Fruit fly (Drosophila melanogaster): ENCODE results near the gene xit.
A peak's percentile ranks its signal among the peaks of the same experiment; 100 is the strongest.

xit gene

DNA sequence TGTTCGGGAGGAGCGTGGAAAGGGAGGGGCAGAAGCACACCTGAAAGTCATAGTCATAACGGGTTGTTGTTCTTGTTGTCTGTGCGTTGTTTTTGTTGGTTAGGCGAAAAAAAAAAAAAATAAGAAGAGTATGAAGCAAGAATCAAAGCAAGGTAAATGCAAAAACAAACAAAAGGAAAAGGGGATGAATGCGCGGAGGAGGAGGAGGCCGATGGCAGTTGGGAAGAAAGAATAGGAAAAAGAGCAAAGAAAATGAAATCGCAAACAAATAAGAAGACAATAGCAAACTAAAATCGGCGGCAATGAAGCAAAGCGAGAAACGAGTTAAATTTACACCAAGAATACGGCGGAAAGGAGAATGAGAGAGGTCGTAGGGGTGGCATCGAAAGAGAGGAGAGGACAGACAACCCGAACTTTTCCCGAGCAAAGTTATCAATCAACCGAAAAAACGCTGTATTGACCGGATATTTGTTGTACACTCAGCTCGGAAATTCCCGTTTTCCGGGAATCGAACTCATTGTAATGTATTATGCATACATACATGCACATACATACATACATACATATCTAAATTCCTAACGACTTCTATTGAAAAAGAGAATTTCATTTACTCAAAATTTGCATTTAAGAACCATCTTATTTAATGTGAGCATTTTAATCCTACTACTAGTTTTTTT, 39.7 kb downstream of the xit start (continued):
- TF ChIP-seq fd96Cb (tag; optimal IDR thresholded peaks at IDR 0.05) (peak; percentile 35), ash1 (GFP tag; optimal IDR thresholded peaks at IDR 0.05) (no peak), BEAF-32 (GFP tag; optimal IDR thresholded peaks at IDR 0.05) (no peak), CG2889 (GFP tag; IDR thresholded peaks at IDR 0.05) (no peak), nmo (GFP tag; optimal IDR thresholded peaks at IDR 0.05) (peak; percentile 16), CG17359 (tag; optimal IDR thresholded peaks at IDR 0.05) (peak; percentile 36), CG34224 (GFP tag; IDR thresholded peaks at IDR 0.05; ENCODE audit: partially characterized antibody) (no peak), Hr39 (optimal IDR thresholded peaks at IDR 0.05) (no peak), CG10565 (GFP tag; optimal IDR thresholded peaks at IDR 0.05) (no peak), dmrt99B (tag; optimal IDR thresholded peaks at IDR 0.05) (peak; percentile 37), HHEX (GFP tag; optimal IDR thresholded peaks at IDR 0.05) (no peak), CG4617 (GFP tag; optimal IDR thresholded peaks at IDR 0.05; ENCODE audit: borderline replicate concordance) (no peak), CG16779 (GFP tag; IDR thresholded peaks at IDR 0.05) (no peak), CG2678 (tag; optimal IDR thresholded peaks at IDR 0.05) (peak; percentile 61), CG8944 (GFP tag; optimal IDR thresholded peaks at IDR 0.05) (no peak), sima (GFP tag; optimal IDR thresholded peaks at IDR 0.05) (no peak), ase (GFP tag; IDR thresholded peaks at IDR 0.05) (0 out of 3 replicates have a peak, but pooled peaks have one; percentile 20), CG8924 (tag; optimal IDR thresholded peaks at IDR 0.05) (no peak), H2.0 (GFP tag; IDR thresholded peaks at IDR 0.05) (no peak), slou (GFP tag; optimal IDR thresholded peaks at IDR 0.05) (no peak), Hsf (GFP tag; optimal IDR thresholded peaks at IDR 0.05) (no peak), ato (GFP tag; IDR thresholded peaks at IDR 0.05; ENCODE audit: partially characterized antibody) (no peak), sc (optimal IDR thresholded peaks at IDR 0.05) (no peak), sc (GFP tag; optimal IDR thresholded peaks at IDR 0.05) (no peak), hb (GFP tag; IDR thresholded peaks at IDR 0.05; ENCODE audit: partially characterized antibody) (no peak), CG9727 (GFP tag; optimal IDR thresholded peaks at IDR 0.05) (no peak), run (tag; optimal IDR thresholded peaks at IDR 0.05) (no peak), nom (GFP tag; optimal IDR thresholded peaks at IDR 0.05) (peak; percentile 53), kah (GFP tag; optimal IDR thresholded peaks at IDR 0.05) (no peak), CG5180 (GFP tag; optimal IDR thresholded peaks at IDR 0.05) (no peak), CG18011 (GFP tag; optimal IDR thresholded peaks at IDR 0.05) (no peak), Lhr (GFP tag; optimal IDR thresholded peaks at IDR 0.05) (no peak), CG2116 (GFP tag; optimal IDR thresholded peaks at IDR 0.05) (no peak), CG6254 (GFP tag; optimal IDR thresholded peaks at IDR 0.05) (no peak), otp (GFP tag; IDR thresholded peaks at IDR 0.05) (no peak), slbo (GFP tag; IDR thresholded peaks at IDR 0.05) (no peak), Dip3 (GFP tag; optimal IDR thresholded peaks at IDR 0.05) (no peak), Ptx1 (GFP tag; IDR thresholded peaks at IDR 0.05) (peak; percentile 57; the same call in 1 of the 2 replicates), CG11504 (tag; optimal IDR thresholded peaks at IDR 0.05) (peak; percentile 56), CG16863 (GFP tag; optimal IDR thresholded peaks at IDR 0.05) (no peak), sens-2 (GFP tag; IDR thresholded peaks at IDR 0.05) (no peak), odd (GFP tag; optimal IDR thresholded peaks at IDR 0.05) (no peak), Sox100B (GFP tag; optimal IDR thresholded peaks at IDR 0.05) (peak; percentile 1), CG14860 (GFP tag; IDR thresholded peaks at IDR 0.05; ENCODE audit: partially characterized antibody) (no peak), Six4 (GFP tag; optimal IDR thresholded peaks at IDR 0.05) (no peak), HmgZ (tag; optimal IDR thresholded peaks at IDR 0.05) (no peak), CG33213 (GFP tag; optimal IDR thresholded peaks at IDR 0.05) (no peak), CG15696 (tag; optimal IDR thresholded peaks at IDR 0.05) (no peak), ham (GFP tag; IDR thresholded peaks at IDR 0.05) (no peak), vvl (GFP tag; IDR thresholded peaks at IDR 0.05) (peak; percentile 40)
